Fruit fly (Drosophila melanogaster) whole organism, embryonic: ENCODE results near the gene dlg1.
A peak's percentile ranks its signal among the peaks of the same experiment; 100 is the strongest.

Source experiments
- Antp ChIP-seq: fragments of 200-800 bp; sonication (Bioruptor generic); optimal IDR thresholded peaks from 3 replicates; lab custom pipeline; 2016; ENCODE audit warnings: missing biosample characterization, missing genetic modification characterization
- Atf3 ChIP-seq: fragments of 200-800 bp; sonication (Bioruptor generic); optimal IDR thresholded peaks from 3 replicates; lab custom pipeline; 2016; ENCODE audit warnings: missing biosample characterization, missing genetic modification characterization
- CG10321 ChIP-seq: fragments of 200-800 bp; sonication (Bioruptor generic); IDR thresholded peaks from 2 replicates; pipeline ENCODE4 v1.3.6; 2022; ENCODE audit warnings: missing biosample characterization, missing genetic modification characterization
- CG10654 ChIP-seq: fragments of 200-800 bp; sonication (Bioruptor generic); optimal IDR thresholded peaks from 2 replicates; lab custom pipeline; 2016; ENCODE audit warnings: missing biosample characterization, missing genetic modification characterization
- CG11723 ChIP-seq: fragments of 200-800 bp; sonication (Bioruptor generic); optimal IDR thresholded peaks from 2 replicates; lab custom pipeline; 2017; ENCODE audit warnings: missing biosample characterization, mild to moderate bottlenecking, missing genetic modification characterization
- CG12659 ChIP-seq: fragments of 200-800 bp; sonication (Bioruptor generic); optimal IDR thresholded peaks from 3 replicates; lab custom pipeline; 2017; ENCODE audit warnings: mild to moderate bottlenecking, missing biosample characterization, missing genetic modification reagents, missing genetic modification characterization
- CG12769 ChIP-seq: fragments of 200-800 bp; sonication (Bioruptor generic); optimal IDR thresholded peaks from 2 replicates; lab custom pipeline; 2019; ENCODE audit warnings: missing biosample characterization, mild to moderate bottlenecking, missing genetic modification characterization, moderate library complexity
- CG14710 ChIP-seq: fragments of 200-800 bp; sonication (Bioruptor generic); optimal IDR thresholded peaks from 3 replicates; lab custom pipeline; 2019; ENCODE audit warnings: missing biosample characterization, mild to moderate bottlenecking, missing genetic modification characterization, moderate library complexity
- CG15269 ChIP-seq: fragments of 200-800 bp; sonication (Bioruptor generic); optimal IDR thresholded peaks from 2 replicates; lab custom pipeline; 2018; ENCODE audit warnings: missing biosample characterization, mild to moderate bottlenecking, missing genetic modification characterization, moderate library complexity
- CG15601 ChIP-seq: fragments of 200-800 bp; sonication (Bioruptor generic); optimal IDR thresholded peaks from 3 replicates; lab custom pipeline; 2019; ENCODE audit warnings: missing biosample characterization, mild to moderate bottlenecking, missing genetic modification characterization, moderate library complexity
- CG1792 ChIP-seq: fragments of 200-800 bp; sonication (Bioruptor generic); optimal IDR thresholded peaks from 2 replicates; lab custom pipeline; 2016; ENCODE audit warnings: missing biosample characterization, missing genetic modification characterization
- CG18262 ChIP-seq: fragments of 200-800 bp; optimal IDR thresholded peaks from 3 replicates; lab custom pipeline; 2019; ENCODE audit warnings: missing biosample characterization, mild to moderate bottlenecking, missing genetic modification characterization, moderate library complexity
- CG18619 ChIP-seq: fragments of 200-800 bp; sonication (Bioruptor generic); optimal IDR thresholded peaks from 3 replicates; lab custom pipeline; 2017; ENCODE audit warnings: missing biosample characterization, mild to moderate bottlenecking, missing genetic modification characterization
- CG31224 ChIP-seq: fragments of 200-800 bp; sonication (Bioruptor generic); IDR thresholded peaks from 2 replicates; pipeline ENCODE4 v1.3.6; 2022; ENCODE audit warnings: missing biosample characterization, missing genetic modification characterization
- CG3281 ChIP-seq: fragments of 200-800 bp; sonication (Bioruptor generic); optimal IDR thresholded peaks from 3 replicates; lab custom pipeline; 2017; ENCODE audit warnings: missing biosample characterization, mild to moderate bottlenecking, missing genetic modification characterization
- CG3726 ChIP-seq: fragments of 200-800 bp; sonication (Bioruptor generic); IDR thresholded peaks from 3 replicates; pipeline ENCODE4, ENCODE4 v1.3.6; 2022; ENCODE audit warnings: missing biosample characterization, missing genetic modification characterization
- CG6813 ChIP-seq: fragments of 200-800 bp; sonication (Bioruptor generic); optimal IDR thresholded peaks from 2 replicates; lab custom pipeline; 2017; ENCODE audit warnings: missing biosample characterization, missing genetic modification characterization, mild to moderate bottlenecking, moderate library complexity, missing genetic modification reagents
- CG8290 ChIP-seq, 3 experiments: fragments of 200-800 bp; sonication (Bioruptor generic); optimal IDR thresholded peaks; 2 replicates each; lab custom pipeline; 2016 to 2019; ENCODE audit warnings: missing biosample characterization in 3 of 3, missing genetic modification characterization in 3 of 3, mild to moderate bottlenecking in 2 of 3, moderate library complexity in 1 of 3
- CG9215 ChIP-seq: fragments of 200-800 bp; sonication (Bioruptor generic); IDR thresholded peaks from 2 replicates; pipeline ENCODE4 v1.3.6; 2022; ENCODE audit warnings: missing biosample characterization, missing genetic modification characterization
- Dp ChIP-seq: fragments of 200-800 bp; sonication (Bioruptor generic); optimal IDR thresholded peaks from 2 replicates; lab custom pipeline; 2018; ENCODE audit warnings: missing biosample characterization, mild to moderate bottlenecking, missing genetic modification characterization, moderate library complexity
- E2f1 ChIP-seq: fragments of 200-800 bp; sonication (Bioruptor generic); IDR thresholded peaks from 2 replicates; pipeline ENCODE4 v1.3.6; 2022; ENCODE audit warnings: missing biosample characterization, missing genetic modification characterization
- Eip74EF ChIP-seq, 2 experiments: fragments of 200-800 bp in 1 of 2; fragments of >200 bp in 1 of 2; sonication (Bioruptor generic) in 1 of 2; optimal IDR thresholded peaks; 2 replicates each; lab custom pipeline; 2017 to 2019; ENCODE audit warnings: missing biosample characterization in 2 of 2, missing genetic modification characterization in 2 of 2, mild to moderate bottlenecking in 1 of 2, moderate library complexity in 1 of 2
- Gug ChIP-seq: fragments of 200-800 bp; sonication (Bioruptor generic); IDR thresholded peaks from 4 replicates; pipeline ENCODE4 v1.3.6; 2022; ENCODE audit warnings: missing biosample characterization, missing genetic modification characterization
- MTF-1 ChIP-seq: fragments of 200-800 bp; sonication (Bioruptor generic); optimal IDR thresholded peaks from 2 replicates; lab custom pipeline; 2018; ENCODE audit warnings: missing biosample characterization, mild to moderate bottlenecking, missing genetic modification characterization, borderline replicate concordance
- Oaz ChIP-seq: fragments of 200-800 bp; sonication (Bioruptor generic); IDR thresholded peaks from 2 replicates; pipeline ENCODE4 v1.3.6; 2022; ENCODE audit warnings: missing biosample characterization, missing genetic modification characterization
- Oli ChIP-seq: fragments of 200-800 bp; sonication (Bioruptor generic); optimal IDR thresholded peaks from 2 replicates; lab custom pipeline; 2018; ENCODE audit warnings: missing biosample characterization, mild to moderate bottlenecking, missing genetic modification characterization, moderate library complexity
- Spps ChIP-seq: fragments of 200-800 bp; sonication (Bioruptor generic); optimal IDR thresholded peaks from 2 replicates; lab custom pipeline; 2018; ENCODE audit warnings: missing biosample characterization, mild to moderate bottlenecking, missing genetic modification characterization
- Stat92E ChIP-seq, 3 experiments: fragments of >200 bp in 2 of 3; fragments of 200-800 bp in 1 of 3; sonication (Bioruptor generic) in 1 of 3; optimal IDR thresholded peaks; 2 replicates each; lab custom pipeline; 2017 to 2019; ENCODE audit warnings: missing biosample characterization in 3 of 3, missing genetic modification characterization in 3 of 3, mild to moderate bottlenecking in 1 of 3, moderate library complexity in 1 of 3
- bcd ChIP-seq: fragments of 200-800 bp; sonication (Bioruptor generic); optimal IDR thresholded peaks from 2 replicates; lab custom pipeline; 2017; ENCODE audit warnings: missing biosample characterization, mild to moderate bottlenecking, missing genetic modification characterization
- chm ChIP-seq: fragments of 200-800 bp; sonication (Bioruptor generic); IDR thresholded peaks from 2 replicates; pipeline ENCODE4 v1.3.6; 2022; ENCODE audit warnings: missing biosample characterization, missing genetic modification characterization
- corto ChIP-seq: fragments of 200-800 bp; sonication (Bioruptor generic); optimal IDR thresholded peaks from 2 replicates; lab custom pipeline; 2016; ENCODE audit warnings: missing biosample characterization, mild to moderate bottlenecking, missing genetic modification characterization, moderate library complexity
- dm ChIP-seq: fragments of 200-800 bp; sonication (Bioruptor generic); optimal IDR thresholded peaks from 3 replicates; lab custom pipeline; 2016; ENCODE audit warnings: missing biosample characterization, missing genetic modification characterization
- dmrt11E ChIP-seq: fragments of 200-800 bp; sonication (Bioruptor generic); optimal IDR thresholded peaks from 3 replicates; lab custom pipeline; 2018; ENCODE audit warnings: missing biosample characterization, mild to moderate bottlenecking, missing genetic modification characterization, moderate library complexity
- dmrt99B ChIP-seq: fragments of 200-800 bp; sonication (Bioruptor generic); optimal IDR thresholded peaks from 2 replicates; lab custom pipeline; 2018; ENCODE audit warnings: missing biosample characterization, mild to moderate bottlenecking, missing genetic modification characterization, moderate library complexity
- hth ChIP-seq: fragments of >200 bp; optimal IDR thresholded peaks from 2 replicates; lab custom pipeline; 2017; ENCODE audit warnings: inconsistent platforms
- jigr1 ChIP-seq: fragments of 200-800 bp; sonication (Bioruptor generic); IDR thresholded peaks from 3 replicates; pipeline ENCODE4 v1.3.6; 2022; ENCODE audit warnings: missing biosample characterization, missing genetic modification characterization
- kah ChIP-seq: fragments of 200-800 bp; sonication (Bioruptor generic); optimal IDR thresholded peaks from 2 replicates; lab custom pipeline; 2018; ENCODE audit warnings: missing biosample characterization, mild to moderate bottlenecking, missing genetic modification characterization
- lmd ChIP-seq: fragments of 200-800 bp; sonication (Bioruptor generic); IDR thresholded peaks from 2 replicates; pipeline ENCODE4 v1.3.6; 2022; ENCODE audit warnings: missing biosample characterization, missing genetic modification characterization
- nerfin-2 ChIP-seq: fragments of 200-800 bp; sonication (Bioruptor generic); IDR thresholded peaks from 2 replicates; pipeline ENCODE4 v1.3.6; 2022; ENCODE audit warnings: missing biosample characterization, missing genetic modification characterization; ENCODE audit not compliant: partially characterized antibody
- onecut ChIP-seq: fragments of 200-800 bp; sonication (Bioruptor generic); IDR thresholded peaks from 2 replicates; pipeline ENCODE4 v1.3.6; 2022; ENCODE audit warnings: missing biosample characterization, missing genetic modification characterization
- peb ChIP-seq: fragments of 200-800 bp; sonication (Bioruptor generic); IDR thresholded peaks from 2 replicates; pipeline ENCODE4 v1.3.6; 2022; ENCODE audit warnings: missing biosample characterization, missing genetic modification characterization
- pnt ChIP-seq: fragments of 200-800 bp; sonication (Bioruptor generic); optimal IDR thresholded peaks from 3 replicates; lab custom pipeline; 2016; ENCODE audit warnings: missing biosample characterization, missing genetic modification characterization
- prd ChIP-seq, 3 experiments: fragments of >200 bp in 2 of 3; fragments of 200-800 bp in 1 of 3; sonication (Bioruptor generic) in 1 of 3; optimal IDR thresholded peaks in 2 of 3; IDR thresholded peaks in 1 of 3; 2 replicates in 2 of 3; 3 replicates in 1 of 3; pipeline versions ENCODE4 v1.3.6 to Lab custom; 2017 to 2022; ENCODE audit warnings: missing biosample characterization in 1 of 3, missing genetic modification characterization in 1 of 3
- slbo ChIP-seq: fragments of 200-800 bp; sonication (Bioruptor generic); IDR thresholded peaks from 2 replicates; pipeline ENCODE4 v1.3.6; 2022; ENCODE audit warnings: missing biosample characterization, missing genetic modification characterization
- sr ChIP-seq: fragments of 200-800 bp; sonication (Bioruptor generic); IDR thresholded peaks from 3 replicates; pipeline ENCODE4 v1.3.6; 2022; ENCODE audit warnings: missing biosample characterization, missing genetic modification characterization
- ssp ChIP-seq: fragments of 200-800 bp; sonication (Bioruptor generic); IDR thresholded peaks from 2 replicates; pipeline ENCODE4 v1.3.6; 2022; ENCODE audit warnings: missing biosample characterization, missing genetic modification characterization
- tap ChIP-seq: fragments of 200-800 bp; optimal IDR thresholded peaks from 3 replicates; lab custom pipeline; 2019; ENCODE audit warnings: missing biosample characterization, mild to moderate bottlenecking, missing genetic modification characterization, moderate library complexity
- tin ChIP-seq: fragments of 200-800 bp; sonication (Bioruptor generic); optimal IDR thresholded peaks from 3 replicates; lab custom pipeline; 2016; ENCODE audit warnings: missing biosample characterization, missing genetic modification characterization
- toy ChIP-seq: fragments of 200-800 bp; sonication (Bioruptor generic); IDR thresholded peaks from 2 replicates; pipeline ENCODE4 v1.3.6; 2022; ENCODE audit warnings: missing biosample characterization, missing genetic modification characterization
- tup ChIP-seq: fragments of 200-800 bp; sonication (Bioruptor generic); optimal IDR thresholded peaks from 2 replicates; lab custom pipeline; 2016; ENCODE audit warnings: missing biosample characterization, mild to moderate bottlenecking, missing genetic modification characterization, moderate library complexity
- vvl ChIP-seq: fragments of 200-800 bp; sonication (Bioruptor generic); IDR thresholded peaks from 2 replicates; pipeline ENCODE4 v1.3.6; 2022; ENCODE audit warnings: missing biosample characterization, missing genetic modification characterization

The dlg1 gene

DNA sequence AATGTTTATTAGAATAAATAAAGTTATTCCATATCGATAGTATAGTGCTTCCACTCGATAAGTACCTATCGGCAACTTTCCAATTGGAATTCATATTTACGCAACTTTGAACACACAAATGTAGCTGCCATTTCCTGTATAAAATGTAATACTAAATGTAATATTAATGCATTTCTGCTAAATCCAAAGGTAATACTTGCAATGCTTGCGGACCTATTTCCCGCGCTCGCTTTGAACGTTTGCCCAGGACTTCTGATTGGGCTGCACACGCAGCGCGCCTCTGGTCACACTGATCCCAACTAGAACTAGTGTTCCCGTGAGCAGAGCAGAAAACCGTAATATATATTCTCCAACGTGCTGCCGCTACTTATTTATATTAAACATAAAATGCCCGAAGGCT lies at the start of gene dlg1 (continued):
- TF ChIP-seq CG15269 (tag; lab: Kevin White, UChicago) (no peak), lmd (no peak), hth (lab: Kevin White, UChicago) (no peak), CG6813 (GFP tag; lab: Kevin White, UChicago) (no peak), peb (no peak), CG14710 (tag; lab: Kevin White, UChicago) (peak; percentile 43), CG12659 (GFP tag; lab: Kevin White, UChicago) (peak; percentile 25), tin (no peak), onecut (no peak), Stat92E (GFP tag; optimal IDR thresholded peaks at IDR 0.05; lab: Kevin White, UChicago) (no peak), Dp (GFP tag; lab: Kevin White, UChicago) (peak; percentile 73), toy (GFP tag; lab: Robert Waterston, UW) (no peak), CG3281 (GFP tag; lab: Kevin White, UChicago) (no peak), CG3726 (GFP tag; lab: Robert Waterston, UW) (no peak), CG18619 (GFP tag; lab: Kevin White, UChicago) (no peak), tup (GFP tag; lab: Kevin White, UChicago) (no peak), chm (GFP tag; lab: Robert Waterston, UW) (no peak), ssp (GFP tag; lab: Robert Waterston, UW) (no peak), Atf3 (GFP tag; lab: Kevin White, UChicago) (no peak), CG8290 (GFP tag; optimal IDR thresholded peaks at IDR 0.05; lab: Kevin White, UChicago) (no peak), CG8290 (tag; optimal IDR thresholded peaks at IDR 0.05; lab: Kevin White, UChicago) (no peak), Eip74EF (GFP tag; optimal IDR thresholded peaks at IDR 0.05; lab: Kevin White, UChicago) (no peak), vvl (GFP tag; lab: Robert Waterston, UW) (no peak), E2f1 (no peak), CG1792 (GFP tag; lab: Kevin White, UChicago) (no peak), CG11723 (GFP tag; lab: Kevin White, UChicago) (no peak), CG9215 (GFP tag; lab: Robert Waterston, UW) (no peak), Oaz (GFP tag; lab: Robert Waterston, UW) (no peak), CG31224 (no peak), Oli (tag; lab: Kevin White, UChicago) (no peak), slbo (GFP tag; lab: Robert Waterston, UW) (no peak), corto (GFP tag; lab: Kevin White, UChicago) (no peak), CG10654 (GFP tag; lab: Kevin White, UChicago) (no peak), pnt (GFP tag; lab: Kevin White, UChicago) (no peak), Gug (no peak), Antp (GFP tag; lab: Kevin White, UChicago) (no peak), prd (optimal IDR thresholded peaks at IDR 0.05; lab: Kevin White, UChicago) (no peak), prd (GFP tag; IDR thresholded peaks at IDR 0.05; lab: Robert Waterston, UW) (no peak), dm (GFP tag; lab: Kevin White, UChicago) (no peak), jigr1 (GFP tag; lab: Robert Waterston, UW) (no peak), kah (no peak), sr (GFP tag; lab: Robert Waterston, UW) (no peak), bcd (GFP tag; lab: Kevin White, UChicago) (no peak), CG10321 (no peak), CG15601 (tag; lab: Kevin White, UChicago) (no peak), dmrt99B (tag; lab: Kevin White, UChicago) (no peak), nerfin-2 (peak; percentile 49; the same call in 1 of the 2 replicates), CG18262 (no peak), Spps (tag; lab: Kevin White, UChicago) (no peak), tap (tag; lab: Kevin White, UChicago) (no peak), MTF-1 (no peak), dmrt11E (no peak), CG12769 (tag; lab: Kevin White, UChicago) (no peak)
